Worm (Caenorhabditis elegans) whole organism, L2 larva: ENCODE data around the gene sre-31.

Experiments used
- nhr-237 ChIP-seq: fragments of 150-350 bp; optimal IDR thresholded peaks from 2 replicates; lab custom pipeline; 2014; ENCODE audit warnings: missing biosample characterization, missing genetic modification characterization
- unc-62 ChIP-seq: fragments of 150-350 bp; optimal IDR thresholded peaks from 2 replicates; lab custom pipeline; 2014; ENCODE audit warnings: missing biosample characterization, missing genetic modification reagents, missing genetic modification characterization

- no peak for TF ChIP-seq unc-62 (GFP tag; lab: Kevin White, UChicago)
- TF ChIP-seq nhr-237: no peak
Measured at ce11 chrII:12401791-12402190, 6.8 kb downstream of the sre-31 start, which contains the start of gene sre-29.
